Worm (Caenorhabditis elegans): ENCODE measurements around the gene Y57A10C.11.

ce11 chrII:12459422-12459821 lies 44.7 kb upstream of the Y57A10C.11 start, which contains the start of gene tag-281:
- TF ChIP-seq nhr-28 (tag; optimal IDR thresholded peaks at IDR 0.05) = no peak
- no peak for TF ChIP-seq nhr-76 (tag; optimal IDR thresholded peaks at IDR 0.05)
- peak; percentile 17 for TF ChIP-seq pha-4 (tag; optimal IDR thresholded peaks at IDR 0.05)
- peak; percentile 82 for TF ChIP-seq lsy-2 (tag; optimal IDR thresholded peaks at IDR 0.05)
- TF ChIP-seq ceh-43 (GFP tag; optimal IDR thresholded peaks at IDR 0.05) = no peak
